Fruit fly (Drosophila melanogaster) whole organism: Measurements from ENCODE around the gene CG4404.

ENCODE experiments used
- CG8478 ChIP-seq: fragments of >200 bp; optimal IDR thresholded peaks from 2 replicates; lab custom pipeline; 2018; ENCODE audit warnings: inconsistent platforms
- Dll ChIP-seq: fragments of >200 bp; optimal IDR thresholded peaks from 2 replicates; lab custom pipeline; 2017
- EcR ChIP-seq, 2 experiments: fragments of >200 bp; optimal IDR thresholded peaks; 2 replicates each; lab custom pipeline; 2017; ENCODE audit warnings: missing biosample characterization in 2 of 2, missing genetic modification characterization in 2 of 2, missing genetic modification reagents in 2 of 2
- pan ChIP-seq: fragments of >200 bp; optimal IDR thresholded peaks from 2 replicates; lab custom pipeline; 2017
- psq ChIP-seq: fragments of >200 bp; optimal IDR thresholded peaks from 2 replicates; lab custom pipeline; 2017
- usp ChIP-seq: fragments of >200 bp; optimal IDR thresholded peaks from 2 replicates; lab custom pipeline; 2017; ENCODE audit warnings: missing biosample characterization, missing genetic modification characterization, mixed read lengths

CG4404 gene

DNA sequence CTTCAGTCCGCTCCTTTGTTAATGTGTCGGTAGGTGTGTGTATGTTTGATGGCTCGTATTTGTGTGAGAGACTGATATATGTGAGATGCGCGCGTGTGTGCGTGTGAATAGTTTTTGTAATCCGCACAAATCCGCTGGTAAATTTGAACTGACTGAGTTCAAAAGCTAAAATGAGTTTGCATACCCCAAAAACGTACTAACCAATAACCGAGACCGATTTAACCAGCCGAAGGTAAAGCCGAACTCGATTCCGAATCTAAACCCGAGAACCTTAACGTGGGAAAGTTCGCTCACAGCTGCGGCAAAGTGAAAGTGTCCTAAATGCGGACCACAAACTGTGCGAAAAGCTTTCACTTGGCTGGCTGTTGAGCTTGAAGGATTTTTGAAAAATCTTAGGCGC lies 37.2 kb downstream of the CG4404 start:
- TF ChIP-seq EcR (GFP tag; optimal IDR thresholded peaks at IDR 0.05; lab: Kevin White, UChicago) (no peak), Dll (lab: Kevin White, UChicago) (no peak), psq (no peak), usp (GFP tag; lab: Kevin White, UChicago) (no peak), CG8478 (lab: Kevin White, UChicago) (no peak), pan (no peak)

DNA sequence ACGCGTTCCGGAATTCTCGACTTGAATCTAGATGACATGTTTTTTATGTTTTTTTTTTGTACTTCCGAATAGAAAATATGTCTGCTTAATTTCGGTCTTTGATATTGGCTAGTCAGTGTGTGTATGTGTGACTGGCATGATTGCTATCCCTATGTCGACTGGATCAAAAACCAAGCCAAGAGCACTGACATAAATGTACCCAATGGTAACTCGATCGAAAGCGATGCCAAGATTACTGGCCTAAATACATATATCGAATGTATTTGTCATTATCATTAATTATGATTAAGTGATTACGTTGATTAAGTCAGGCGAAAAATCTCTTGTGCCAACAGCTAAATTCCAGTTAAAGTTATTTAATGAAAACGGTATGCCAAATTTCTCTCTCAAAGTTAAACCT lies 48.2 kb downstream of the CG4404 start, which contains the start of gene CG4661:
Gene CG4661, minus strand, starts transcription at position 101 of the 400 bp plus-strand sequence.
- TF ChIP-seq pan: no peak
- TF ChIP-seq Dll (lab: Kevin White, UChicago): no peak
- TF ChIP-seq EcR (GFP tag; optimal IDR thresholded peaks at IDR 0.05; lab: Kevin White, UChicago): no peak
- TF ChIP-seq CG8478 (lab: Kevin White, UChicago): no peak
- no peak for TF ChIP-seq psq
- no peak for TF ChIP-seq usp (GFP tag; lab: Kevin White, UChicago)
